Worm (Caenorhabditis elegans): ENCODE measurements around the gene D2023.4.

DNA sequence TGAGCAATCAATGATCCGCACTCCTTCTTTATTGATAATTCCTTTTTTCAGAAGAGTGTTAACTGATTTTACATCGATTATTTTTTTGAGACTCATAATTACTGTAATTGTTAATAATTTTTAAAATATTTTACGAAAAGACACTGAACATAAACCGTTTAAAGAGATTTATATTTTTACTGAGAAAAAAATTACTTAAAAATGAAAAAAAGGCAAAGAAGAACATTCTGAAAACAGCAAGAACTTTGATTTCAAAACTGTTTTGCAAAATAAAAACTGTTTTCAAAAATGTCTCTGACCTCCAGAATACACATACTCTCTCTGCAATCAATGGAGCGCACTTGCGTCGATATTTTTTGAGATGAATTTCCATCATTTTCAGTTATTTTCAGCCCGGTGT lies 1.4 kb upstream of the D2023.4 start, which contains the start of the genes mpst-1 and D2023.6:
- TF ChIP-seq ceh-82 (tag; optimal IDR thresholded peaks at IDR 0.05) (no peak), ama-1 (optimal IDR thresholded peaks at IDR 0.05) (no peak), nhr-12 (tag; optimal IDR thresholded peaks at IDR 0.05) (no peak), nhr-11 (tag; optimal IDR thresholded peaks at IDR 0.05) (no peak), snpc-4 (tag; optimal IDR thresholded peaks at IDR 0.05) (no peak), lin-39 (tag; optimal IDR thresholded peaks at IDR 0.05) (no peak), lsy-2 (tag; optimal IDR thresholded peaks at IDR 0.05) (no peak), nhr-23 (tag; optimal IDR thresholded peaks at IDR 0.05) (no peak), ztf-4 (tag; optimal IDR thresholded peaks at IDR 0.05) (no peak)
